Worm (Caenorhabditis elegans) whole organism, L4 larva: ENCODE data around the gene F13H6.5.

Experiments used
- F44E2.7 ChIP-seq: fragments of 200-800 bp; sonication (Bioruptor generic); IDR thresholded peaks from 2 replicates; pipeline ENCODE4 v2.1.2; 2022; ENCODE audit warnings: missing genetic modification characterization, missing compliant biosample characterization
- Y105C5A.15 ChIP-seq: fragments of 200-800 bp; sonication (Bioruptor generic); IDR thresholded peaks from 2 replicates; pipeline ENCODE4 v1.3.6; 2022; ENCODE audit warnings: missing genetic modification characterization, missing compliant biosample characterization
- ceh-62 ChIP-seq: sonication (generic microtip); optimal IDR thresholded peaks from 2 replicates; lab custom pipeline; 2017; ENCODE audit warnings: missing biosample characterization, missing genetic modification characterization
- ceh-82 ChIP-seq: sonication (generic microtip); optimal IDR thresholded peaks from 2 replicates; lab custom pipeline; 2017; ENCODE audit warnings: missing biosample characterization, missing genetic modification characterization
- egl-43 ChIP-seq: fragments of 200-800 bp; sonication (Bioruptor generic); IDR thresholded peaks from 2 replicates; pipeline ENCODE4 v1.3.6; 2022; ENCODE audit warnings: missing genetic modification reagents, missing genetic modification characterization, missing compliant biosample characterization
- fkh-10 ChIP-seq: fragments of 150-350 bp; optimal IDR thresholded peaks from 2 replicates; lab custom pipeline; 2014; ENCODE audit warnings: missing biosample characterization, missing genetic modification reagents, missing genetic modification characterization
- jun-1 ChIP-seq: fragments of 150-350 bp; optimal IDR thresholded peaks from 2 replicates; lab custom pipeline; 2014; ENCODE audit warnings: missing biosample characterization, missing genetic modification reagents, missing genetic modification characterization
- lin-15B ChIP-seq: fragments of 150-350 bp; sonication (generic microtip); optimal IDR thresholded peaks from 3 replicates; lab custom pipeline; 2014; ENCODE audit warnings: missing biosample characterization, missing genetic modification characterization
- lsy-2 ChIP-seq, 2 experiments: fragments of 150-350 bp in 1 of 2; sonication (generic microtip) in 1 of 2; optimal IDR thresholded peaks; 2 replicates each; lab custom pipeline; 2014 to 2017; ENCODE audit warnings: missing biosample characterization in 2 of 2, missing genetic modification characterization in 2 of 2
- nhr-11 ChIP-seq: fragments of 150-350 bp; optimal IDR thresholded peaks from 2 replicates; lab custom pipeline; 2014; ENCODE audit warnings: missing biosample characterization, missing genetic modification characterization
- nhr-28 ChIP-seq: fragments of 150-350 bp; optimal IDR thresholded peaks from 2 replicates; lab custom pipeline; 2014; ENCODE audit warnings: missing biosample characterization, missing genetic modification characterization
- nhr-6 ChIP-seq: fragments of 150-350 bp; optimal IDR thresholded peaks from 2 replicates; lab custom pipeline; 2014; ENCODE audit warnings: missing biosample characterization, missing genetic modification characterization
- skn-1 ChIP-seq: fragments of 150-350 bp; optimal IDR thresholded peaks from 2 replicates; lab custom pipeline; 2014; ENCODE audit warnings: missing biosample characterization, missing genetic modification characterization

ce11 chrV:6344531-6345171 is 30.1 kb downstream of the F13H6.5 start:
- no peak for TF ChIP-seq Y105C5A.15
- no peak for TF ChIP-seq nhr-6
- TF ChIP-seq lsy-2 (tag; optimal IDR thresholded peaks at IDR 0.05; lab: Kevin White, UChicago), result no peak
- no peak for TF ChIP-seq lin-15B (tag; lab: Kevin White, UChicago)
- TF ChIP-seq nhr-28 (tag; lab: Kevin White, UChicago), result no peak
- no peak for TF ChIP-seq fkh-10
- no peak for TF ChIP-seq egl-43
- no peak for TF ChIP-seq skn-1 (tag; lab: Kevin White, UChicago)
- no peak for TF ChIP-seq jun-1 (tag; lab: Kevin White, UChicago)
- TF ChIP-seq ceh-82, result no peak
- no peak for TF ChIP-seq nhr-11 (tag; lab: Kevin White, UChicago)
- TF ChIP-seq F44E2.7, result no peak
- no peak for TF ChIP-seq ceh-62 (tag; lab: Kevin White, UChicago)
